ENCODE assay signal across 2 fruit fly cellular contexts in genomic region chr2L:4418819-4419218, dm6.
TF ChIP-seq lines count a peak whose summit lies in the region.

No protein-coding gene starts in this region.

- TF ChIP-seq CTCF in whole organism, embryonic (GFP tag; optimal IDR thresholded peaks at IDR 0.05; lab: Kevin White, UChicago), result no peak

TF ChIP-seq in whole organism, embryonic, 481 proteins besides CTCF, POLR2A, EP300 and RAD21:
- TF ChIP-seq CG1832 (GFP tag; optimal IDR thresholded peaks at IDR 0.05; lab: Kevin White, UChicago) (no peak), tna (GFP tag; IDR thresholded peaks at IDR 0.05; lab: Robert Waterston, UW; ENCODE audit: partially characterized antibody) (peak; percentile 21; the same call in 1 of the 2 replicates), HLH4C (GFP tag; IDR thresholded peaks at IDR 0.05; lab: Robert Waterston, UW; ENCODE audit: partially characterized antibody) (peak; percentile 68), Doc3 (GFP tag; IDR thresholded peaks at IDR 0.05; lab: Robert Waterston, UW; ENCODE audit: partially characterized antibody) (0 out of 3 replicates have a peak, but pooled peaks have one; percentile 22), Eip74EF (GFP tag; optimal IDR thresholded peaks at IDR 0.05; lab: Kevin White, UChicago) (no peak), bbx (GFP tag; IDR thresholded peaks at IDR 0.05; lab: Robert Waterston, UW; ENCODE audit: partially characterized antibody) (peak; percentile 67), amos (GFP tag; IDR thresholded peaks at IDR 0.05; lab: Robert Waterston, UW; ENCODE audit: partially characterized antibody) (peak; percentile 67; the same call in 1 of the 2 replicates), crol (GFP tag; IDR thresholded peaks at IDR 0.05; lab: Robert Waterston, UW) (peak; percentile 54; the same call in 1 of the 2 replicates), Bgb (GFP tag; IDR thresholded peaks at IDR 0.05; lab: Robert Waterston, UW; ENCODE audit: partially characterized antibody) (peak; percentile 76), ato (GFP tag; IDR thresholded peaks at IDR 0.05; lab: Robert Waterston, UW; ENCODE audit: partially characterized antibody) (peak; percentile 37; the same call in 1 of the 2 replicates), CG7963 (GFP tag; IDR thresholded peaks at IDR 0.05; lab: Robert Waterston, UW; ENCODE audit: partially characterized antibody) (peak; percentile 51; the same call in 2 of the 3 replicates), CG7271 (tag; optimal IDR thresholded peaks at IDR 0.05; lab: Kevin White, UChicago) (no peak), CG15011 (GFP tag; optimal IDR thresholded peaks at IDR 0.05; lab: Kevin White, UChicago) (no peak), CG16813 (GFP tag; IDR thresholded peaks at IDR 0.05; lab: Robert Waterston, UW; ENCODE audit: partially characterized antibody) (peak; percentile 50; the same call in 2 of the 3 replicates), CG1792 (GFP tag; optimal IDR thresholded peaks at IDR 0.05; lab: Kevin White, UChicago) (no peak), Scr (GFP tag; IDR thresholded peaks at IDR 0.05; lab: Robert Waterston, UW; ENCODE audit: partially characterized antibody) (peak; percentile 52), HmgD (GFP tag; optimal IDR thresholded peaks at IDR 0.05; lab: Kevin White, UChicago) (no peak), zen2 (GFP tag; IDR thresholded peaks at IDR 0.05; lab: Robert Waterston, UW; ENCODE audit: partially characterized antibody) (peak; percentile 42; the same call in 2 of the 3 replicates), CG31388 (GFP tag; optimal IDR thresholded peaks at IDR 0.05; lab: Kevin White, UChicago) (no peak), CG6791 (GFP tag; IDR thresholded peaks at IDR 0.05; lab: Robert Waterston, UW; ENCODE audit: partially characterized antibody) (peak; percentile 77), Sox100B (GFP tag; optimal IDR thresholded peaks at IDR 0.05; lab: Kevin White, UChicago) (no peak), Opbp (GFP tag; IDR thresholded peaks at IDR 0.05; lab: Robert Waterston, UW; ENCODE audit: partially characterized antibody) (peak; percentile 69; the same call in 2 of the 3 replicates), knrl (GFP tag; IDR thresholded peaks at IDR 0.05; lab: Robert Waterston, UW; ENCODE audit: partially characterized antibody) (peak; percentile 42; the same call in 1 of the 3 replicates), CG14860 (GFP tag; IDR thresholded peaks at IDR 0.05; lab: Robert Waterston, UW; ENCODE audit: partially characterized antibody) (peak; percentile 59), slbo (GFP tag; IDR thresholded peaks at IDR 0.05; lab: Robert Waterston, UW) (0 out of 2 replicates have a peak, but pooled peaks have one; percentile 4), D19A (tag; optimal IDR thresholded peaks at IDR 0.05; lab: Kevin White, UChicago) (peak; percentile 22), CG31224 (GFP tag; IDR thresholded peaks at IDR 0.05; lab: Robert Waterston, UW) (no peak), hb (GFP tag; IDR thresholded peaks at IDR 0.05; lab: Robert Waterston, UW; ENCODE audit: partially characterized antibody) (peak; percentile 50; the same call in 1 of the 3 replicates), Lpt (GFP tag; optimal IDR thresholded peaks at IDR 0.05; lab: Kevin White, UChicago) (no peak), E2f1 (GFP tag; IDR thresholded peaks at IDR 0.05; lab: Robert Waterston, UW) (no peak), Bdp1 (GFP tag; optimal IDR thresholded peaks at IDR 0.05; lab: Kevin White, UChicago) (peak; percentile 93), CG15479 (GFP tag; optimal IDR thresholded peaks at IDR 0.05; lab: Kevin White, UChicago) (peak; percentile 24), CG42726 (GFP tag; IDR thresholded peaks at IDR 0.05; lab: Robert Waterston, UW; ENCODE audit: partially characterized antibody) (peak; percentile 55), Dad (GFP tag; optimal IDR thresholded peaks at IDR 0.05; lab: Kevin White, UChicago) (no peak), CG34224 (GFP tag; IDR thresholded peaks at IDR 0.05; lab: Robert Waterston, UW; ENCODE audit: partially characterized antibody) (0 out of 3 replicates have a peak, but pooled peaks have one; percentile 35), nerfin-2 (GFP tag; IDR thresholded peaks at IDR 0.05; lab: Robert Waterston, UW; ENCODE audit: partially characterized antibody) (peak; percentile 46; the same call in 1 of the 2 replicates)

TF ChIP-seq in whole organism, pupa, 21 proteins besides CTCF, POLR2A, EP300 and RAD21:
- TF ChIP-seq Pif1A (GFP tag; optimal IDR thresholded peaks at IDR 0.05; lab: Kevin White, UChicago), result no peak
- no peak for TF ChIP-seq CG15710 (tag; optimal IDR thresholded peaks at IDR 0.05; lab: Kevin White, UChicago)
- TF ChIP-seq CG4496 (GFP tag; IDR thresholded peaks at IDR 0.05; lab: Robert Waterston, UW), result 0 out of 3 replicates have a peak, but pooled peaks have one; percentile 9
- TF ChIP-seq CG8301 (tag; optimal IDR thresholded peaks at IDR 0.05; lab: Kevin White, UChicago), result no peak
